Worm (Caenorhabditis elegans): Measurements from ENCODE around the gene dod-23.
"Not testable (repeated sequence)": the region's sequence is repeated elsewhere in the genome, so short reads cannot be mapped to it uniquely, and the experiment has no call there.

ce11 chrII:8419798-8420197, 20.8 kb upstream of the dod-23 start, which contains the start of gene F14E5.8:
- TF ChIP-seq aly-2 (tag; optimal IDR thresholded peaks at IDR 0.05); fos-1 (tag; optimal IDR thresholded peaks at IDR 0.05); tbx-2 (tag; optimal IDR thresholded peaks at IDR 0.05); lin-15B (tag; optimal IDR thresholded peaks at IDR 0.05); nhr-237 (tag; optimal IDR thresholded peaks at IDR 0.05); unc-62 (GFP tag; optimal IDR thresholded peaks at IDR 0.05); pha-4 (tag; optimal IDR thresholded peaks at IDR 0.05); ama-1 (optimal IDR thresholded peaks at IDR 0.05); nhr-12 (tag; optimal IDR thresholded peaks at IDR 0.05); nhr-67 (tag; optimal IDR thresholded peaks at IDR 0.05); eor-1 (tag; optimal IDR thresholded peaks at IDR 0.05); skn-1 (tag; optimal IDR thresholded peaks at IDR 0.05); snpc-4 (tag; optimal IDR thresholded peaks at IDR 0.05); nhr-11 (tag; optimal IDR thresholded peaks at IDR 0.05): not testable (repeated sequence)

Data from whole organism, L3 larva.